Fruit fly (Drosophila melanogaster) whole organism, adult: ENCODE data around the gene S-Lap4.

Experiments used
- CG11617 ChIP-seq: fragments of 200-800 bp; sonication (Bioruptor generic); optimal IDR thresholded peaks from 2 replicates; lab custom pipeline; 2017; ENCODE audit warnings: mild to moderate bottlenecking, missing biosample characterization, missing genetic modification reagents, missing genetic modification characterization
- CG12768 ChIP-seq: fragments of 200-800 bp; sonication (Bioruptor generic); optimal IDR thresholded peaks from 2 replicates; lab custom pipeline; 2017; ENCODE audit warnings: missing biosample characterization, missing genetic modification characterization, mild to moderate bottlenecking, moderate library complexity, missing genetic modification reagents
- CG14711 ChIP-seq: fragments of 200-800 bp; sonication (Bioruptor generic); optimal IDR thresholded peaks from 2 replicates; lab custom pipeline; 2018; ENCODE audit warnings: missing biosample characterization, mild to moderate bottlenecking, missing genetic modification characterization, moderate library complexity
- CG1620 ChIP-seq: fragments of 200-800 bp; sonication (Bioruptor generic); optimal IDR thresholded peaks from 2 replicates; lab custom pipeline; 2016; ENCODE audit warnings: missing biosample characterization, missing genetic modification characterization
- CG33017 ChIP-seq: fragments of 200-800 bp; sonication (Bioruptor generic); optimal IDR thresholded peaks from 2 replicates; lab custom pipeline; 2018; ENCODE audit warnings: missing biosample characterization, mild to moderate bottlenecking, missing genetic modification characterization, moderate library complexity
- CG5204 ChIP-seq: fragments of 200-800 bp; sonication (Bioruptor generic); optimal IDR thresholded peaks from 2 replicates; lab custom pipeline; 2016; ENCODE audit warnings: missing biosample characterization, missing genetic modification characterization
- CG7045 ChIP-seq: fragments of 200-800 bp; sonication (Bioruptor generic); optimal IDR thresholded peaks from 2 replicates; lab custom pipeline; 2017; ENCODE audit warnings: missing biosample characterization, mild to moderate bottlenecking, missing genetic modification characterization
- CG7101 ChIP-seq: fragments of 200-800 bp; sonication (Bioruptor generic); optimal IDR thresholded peaks from 2 replicates; lab custom pipeline; 2018; ENCODE audit warnings: missing biosample characterization, mild to moderate bottlenecking, missing genetic modification characterization, moderate library complexity
- Clk ChIP-seq: fragments of 200-800 bp; sonication (Bioruptor generic); optimal IDR thresholded peaks from 2 replicates; lab custom pipeline; 2017; ENCODE audit warnings: missing biosample characterization, missing genetic modification characterization
- Crg-1 ChIP-seq: fragments of 200-800 bp; sonication (Bioruptor generic); optimal IDR thresholded peaks from 2 replicates; lab custom pipeline; 2016; ENCODE audit warnings: missing biosample characterization, missing genetic modification characterization
- Hr96 ChIP-seq: fragments of 200-800 bp; sonication (Bioruptor generic); optimal IDR thresholded peaks from 2 replicates; lab custom pipeline; 2016; ENCODE audit warnings: missing biosample characterization, missing genetic modification characterization
- Mnt ChIP-seq: fragments of 200-800 bp; sonication (Bioruptor generic); optimal IDR thresholded peaks from 2 replicates; lab custom pipeline; 2016; ENCODE audit warnings: missing biosample characterization, mild to moderate bottlenecking, missing genetic modification characterization
- bab1 ChIP-seq: fragments of 200-800 bp; sonication (Bioruptor generic); optimal IDR thresholded peaks from 3 replicates; lab custom pipeline; 2019; ENCODE audit warnings: missing biosample characterization, mild to moderate bottlenecking, missing genetic modification characterization, moderate library complexity
- cic ChIP-seq: fragments of 200-800 bp; sonication (Bioruptor generic); optimal IDR thresholded peaks from 2 replicates; lab custom pipeline; 2017; ENCODE audit warnings: missing biosample characterization, mild to moderate bottlenecking, missing genetic modification characterization, moderate library complexity
- cnc ChIP-seq, 2 experiments: fragments of >200 bp; optimal IDR thresholded peaks; 2 replicates each; lab custom pipeline; 2017
- kay ChIP-seq: fragments of 200-800 bp; sonication (Bioruptor generic); peaks from one replicate; lab custom pipeline; 2016; ENCODE audit warnings: missing biosample characterization, missing genetic modification characterization, borderline replicate concordance
- ovo ChIP-seq: fragments of 200-800 bp; sonication (Bioruptor generic); optimal IDR thresholded peaks from 2 replicates; lab custom pipeline; 2016; ENCODE audit warnings: missing biosample characterization, missing genetic modification characterization
- pad ChIP-seq: fragments of 200-800 bp; sonication (Bioruptor generic); optimal IDR thresholded peaks from 3 replicates; lab custom pipeline; 2017; ENCODE audit warnings: missing biosample characterization, missing genetic modification characterization, mild to moderate bottlenecking, moderate library complexity, missing genetic modification reagents
- tj ChIP-seq: fragments of 200-800 bp; sonication (Bioruptor generic); optimal IDR thresholded peaks from 3 replicates; lab custom pipeline; 2017; ENCODE audit warnings: missing biosample characterization, mild to moderate bottlenecking, missing genetic modification characterization, moderate library complexity
- toe ChIP-seq: fragments of 200-800 bp; sonication (Bioruptor generic); optimal IDR thresholded peaks from 2 replicates; lab custom pipeline; 2016; ENCODE audit warnings: missing biosample characterization, missing genetic modification characterization

The S-Lap4 gene

DNA sequence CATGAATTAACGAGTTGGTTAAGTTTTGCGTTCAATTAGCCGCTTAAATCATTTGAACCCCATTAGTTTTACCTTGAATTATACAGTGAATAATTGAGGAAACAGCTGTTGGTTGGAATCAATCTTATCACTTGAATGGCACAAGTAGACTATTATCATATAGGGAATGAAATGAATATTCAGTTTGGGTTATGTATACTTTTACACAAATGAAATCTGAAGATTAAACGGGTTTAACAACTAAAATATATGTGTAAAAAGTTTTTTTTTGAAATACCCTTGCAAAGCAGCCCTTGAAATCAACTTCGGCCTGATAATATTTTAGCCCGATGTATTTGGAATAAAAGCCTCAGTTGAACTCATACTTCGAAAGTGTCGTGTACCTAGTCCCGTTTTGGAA, at the start of gene S-Lap4:
Gene S-Lap4 (plus strand): TSS at position 301 of the 400 bp plus-strand sequence.
- TF ChIP-seq Crg-1 (GFP tag; lab: Kevin White, UChicago) = no peak
- no peak for TF ChIP-seq CG14711
- no peak for TF ChIP-seq Mnt
- TF ChIP-seq CG1620 (GFP tag; lab: Kevin White, UChicago) = no peak
- TF ChIP-seq Clk (GFP tag; lab: Kevin White, UChicago) = no peak
- TF ChIP-seq bab1 (GFP tag; lab: Kevin White, UChicago) = no peak
- no peak for TF ChIP-seq CG12768
- TF ChIP-seq pad = no peak

DNA sequence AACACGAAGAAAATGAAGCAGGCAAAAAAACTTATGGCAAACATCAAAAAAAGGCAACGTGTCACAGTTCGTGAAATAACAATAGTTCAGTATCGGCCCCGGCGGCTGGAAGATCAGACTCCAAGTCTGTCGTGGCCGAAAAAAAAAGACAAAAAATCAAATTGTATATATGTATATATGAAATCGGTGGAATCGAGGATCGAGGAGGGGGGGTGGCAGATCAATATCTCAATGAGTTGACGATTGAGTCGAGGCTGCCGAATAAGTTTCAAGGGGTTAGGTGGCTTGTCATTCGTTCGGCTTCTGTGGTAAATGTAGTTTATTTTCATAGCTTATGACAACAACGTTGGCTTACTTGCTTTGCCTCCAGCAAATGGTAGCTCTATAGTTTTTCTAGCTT, 48.2 kb upstream of the S-Lap4 start:
- TF ChIP-seq CG5204 (no peak), ovo (GFP tag; lab: Kevin White, UChicago) (no peak), CG7045 (no peak), cnc (optimal IDR thresholded peaks at IDR 0.05; lab: Kevin White, UChicago) (no peak), kay (GFP tag; lab: Kevin White, UChicago) (no peak), Clk (GFP tag; lab: Kevin White, UChicago) (no peak), tj (no peak), CG1620 (GFP tag; lab: Kevin White, UChicago) (no peak), CG33017 (tag; lab: Kevin White, UChicago) (no peak), CG14711 (no peak), pad (no peak), CG7101 (tag; lab: Kevin White, UChicago) (no peak), cic (GFP tag; lab: Kevin White, UChicago) (no peak), CG12768 (no peak), Hr96 (GFP tag; lab: Kevin White, UChicago) (no peak)

DNA sequence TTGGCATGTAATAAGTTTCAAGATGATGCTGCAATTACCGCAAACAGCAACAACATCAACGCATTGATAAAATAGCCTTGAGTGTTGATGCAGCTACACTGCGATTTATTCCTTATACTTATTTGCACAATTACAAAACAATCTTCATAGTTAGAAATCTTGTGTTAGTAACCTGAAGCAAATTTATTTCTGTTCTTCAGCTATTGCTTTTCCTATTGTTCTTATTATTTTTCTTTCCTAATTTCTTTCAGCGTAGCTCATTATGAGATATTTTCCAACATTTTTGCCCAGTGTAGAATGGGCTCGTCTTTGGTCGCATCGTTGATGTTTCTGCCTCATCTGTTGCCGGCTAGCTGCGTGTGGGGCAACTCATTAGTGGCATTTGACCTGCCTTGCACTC, 46.7 kb upstream of the S-Lap4 start:
- no peak for TF ChIP-seq Mnt
- TF ChIP-seq Hr96 (GFP tag; lab: Kevin White, UChicago) = no peak
- no peak for TF ChIP-seq cnc (optimal IDR thresholded peaks at IDR 0.05; lab: Kevin White, UChicago)
- TF ChIP-seq CG33017 (tag; lab: Kevin White, UChicago) = no peak
- no peak for TF ChIP-seq pad

DNA sequence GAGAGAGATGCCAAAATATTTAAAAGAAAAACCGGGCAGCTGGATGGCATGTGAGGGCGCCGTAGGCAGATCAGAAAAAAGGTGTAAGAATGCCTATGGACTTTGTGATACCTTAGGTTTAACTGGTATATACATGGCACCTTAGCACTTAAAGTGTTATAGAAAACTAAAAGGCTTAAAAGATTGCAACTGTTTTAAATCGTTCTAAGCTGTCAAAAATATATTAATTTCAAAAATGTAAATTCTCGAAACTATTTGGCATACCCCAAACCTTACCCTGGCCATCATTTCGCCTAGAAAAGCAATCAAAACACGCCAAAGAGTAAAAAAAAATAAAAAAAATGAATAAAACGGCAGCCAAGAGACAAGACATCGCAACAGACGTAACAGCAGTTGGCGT, 43.7 kb upstream of the S-Lap4 start:
- TF ChIP-seq CG1620 (GFP tag; lab: Kevin White, UChicago) = no peak
- no peak for TF ChIP-seq CG33017 (tag; lab: Kevin White, UChicago)
- no peak for TF ChIP-seq CG14711
- TF ChIP-seq CG12768 = no peak
- no peak for TF ChIP-seq bab1 (GFP tag; lab: Kevin White, UChicago)
- no peak for TF ChIP-seq pad
- TF ChIP-seq Clk (GFP tag; lab: Kevin White, UChicago) = no peak

DNA sequence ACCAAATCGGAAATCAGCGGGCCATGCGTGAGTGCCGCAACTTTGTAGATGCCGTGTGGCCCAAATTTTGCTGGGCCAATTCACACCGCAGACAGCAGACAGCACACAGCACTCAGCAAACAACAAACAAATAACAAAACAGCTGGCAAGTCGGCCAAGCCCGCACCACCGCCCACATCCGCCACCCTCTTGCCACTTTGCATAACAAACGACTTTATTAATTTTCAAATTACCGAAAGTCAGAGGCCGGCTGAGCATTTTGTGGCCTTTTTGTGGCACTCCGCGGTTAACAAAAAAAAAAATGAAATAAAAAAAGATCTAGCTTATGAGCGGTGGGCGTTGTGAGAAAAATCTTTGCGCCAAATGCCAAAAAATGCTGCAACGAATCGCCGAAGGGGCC, 40.9 kb upstream of the S-Lap4 start:
- no peak for TF ChIP-seq cnc (optimal IDR thresholded peaks at IDR 0.05; lab: Kevin White, UChicago)
- TF ChIP-seq cic (GFP tag; lab: Kevin White, UChicago) = no peak
- no peak for TF ChIP-seq tj
- TF ChIP-seq ovo (GFP tag; lab: Kevin White, UChicago) = no peak
- TF ChIP-seq toe (GFP tag; lab: Kevin White, UChicago) = no peak
- TF ChIP-seq CG14711 = no peak
- no peak for TF ChIP-seq CG1620 (GFP tag; lab: Kevin White, UChicago)
- no peak for TF ChIP-seq Hr96 (GFP tag; lab: Kevin White, UChicago)
- TF ChIP-seq CG33017 (tag; lab: Kevin White, UChicago) = no peak
- TF ChIP-seq CG7101 (tag; lab: Kevin White, UChicago) = no peak

DNA sequence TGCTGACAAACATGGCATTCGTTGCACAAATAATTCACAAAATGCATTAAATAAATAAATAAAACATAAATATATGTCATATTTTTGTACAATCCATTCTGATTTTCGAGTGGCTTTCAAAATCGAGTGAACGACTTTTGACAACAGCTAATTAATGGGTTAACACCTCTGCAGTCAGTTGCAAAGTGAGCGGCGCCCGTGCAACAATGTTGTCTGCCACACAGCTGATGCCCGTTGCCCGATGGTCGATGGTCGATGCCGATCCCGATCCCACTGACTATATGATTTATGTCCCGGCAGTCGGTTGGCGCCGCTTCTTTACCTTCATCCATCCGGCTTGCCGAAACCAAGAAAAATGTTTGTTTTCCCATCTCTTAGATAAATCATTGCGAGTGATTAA, 31.6 kb upstream of the S-Lap4 start:
- no peak for TF ChIP-seq kay (GFP tag; lab: Kevin White, UChicago)
- TF ChIP-seq CG5204 = no peak
- TF ChIP-seq CG33017 (tag; lab: Kevin White, UChicago) = no peak
- TF ChIP-seq ovo (GFP tag; lab: Kevin White, UChicago) = no peak
- no peak for TF ChIP-seq CG11617 (GFP tag; lab: Kevin White, UChicago)

DNA sequence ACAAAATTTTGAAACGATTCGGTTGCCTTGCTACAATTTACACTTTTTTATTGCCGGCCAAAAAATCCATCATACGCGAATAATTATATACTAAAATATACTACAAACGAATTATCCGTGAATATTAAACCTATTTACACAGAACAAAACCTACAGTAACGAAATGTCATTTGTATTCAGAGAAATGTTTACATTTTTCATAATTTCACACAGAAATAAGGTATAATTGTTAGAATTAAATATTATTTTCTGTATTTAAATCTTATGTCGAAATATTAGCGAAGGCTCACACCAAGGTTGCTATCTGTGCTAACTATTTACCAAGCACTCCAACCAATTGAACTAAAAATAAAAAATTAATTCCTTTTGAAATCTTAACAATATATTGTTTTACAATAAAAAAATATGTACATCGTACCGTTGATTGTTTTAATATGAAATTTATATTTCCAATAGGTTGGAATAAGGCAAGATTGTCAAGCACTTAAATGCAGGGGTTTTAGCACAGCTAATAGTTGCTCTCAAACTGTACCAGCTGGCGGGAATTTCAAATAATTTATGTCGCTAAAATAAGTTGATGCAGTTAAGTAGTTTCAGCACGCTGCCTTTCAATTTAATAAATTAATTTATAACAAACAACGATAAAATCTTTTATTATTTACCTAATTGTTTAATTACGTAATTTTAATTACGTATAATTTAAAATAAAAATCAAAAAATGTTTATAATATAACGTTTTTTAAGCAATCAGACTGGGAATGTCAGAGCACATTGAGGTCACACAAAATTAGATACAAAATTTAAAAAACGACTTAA, 27.4 kb upstream of the S-Lap4 start, which contains the start of the genes Gem3 and CG32061:
Gene Gem3 (minus strand): TSS at position 51 of the 816 bp plus-strand sequence.
Gene CG32061 (plus strand): TSS at position 766 of the 816 bp plus-strand sequence.
- TF ChIP-seq kay (GFP tag; lab: Kevin White, UChicago) (no peak), bab1 (GFP tag; lab: Kevin White, UChicago) (no peak), CG1620 (GFP tag; lab: Kevin White, UChicago) (no peak), Mnt (no peak), toe (GFP tag; lab: Kevin White, UChicago) (no peak), cnc (optimal IDR thresholded peaks at IDR 0.05; lab: Kevin White, UChicago) (no peak), CG12768 (no peak), ovo (GFP tag; lab: Kevin White, UChicago) (no peak), cic (GFP tag; lab: Kevin White, UChicago) (no peak), tj (no peak), Crg-1 (GFP tag; lab: Kevin White, UChicago) (no peak), Clk (GFP tag; lab: Kevin White, UChicago) (no peak), CG5204 (no peak), pad (no peak), CG7045 (no peak), CG33017 (tag; lab: Kevin White, UChicago) (no peak)
